Worm (Caenorhabditis elegans) whole organism, L1 larva: ENCODE data around the gene zak-1.

Experiments
- C04F5.9 ChIP-seq: sonication (generic microtip); optimal IDR thresholded peaks from 2 replicates; lab custom pipeline; 2016; ENCODE audit warnings: missing genetic modification characterization, missing compliant biosample characterization
- aha-1 ChIP-seq: fragments of 150-350 bp; optimal IDR thresholded peaks from 2 replicates; lab custom pipeline; 2014; ENCODE audit warnings: missing biosample characterization, missing genetic modification characterization
- alr-1 ChIP-seq: fragments of 200-800 bp; sonication (Bioruptor generic); optimal IDR thresholded peaks from 2 replicates; lab custom pipeline; 2018; ENCODE audit warnings: borderline replicate concordance, mild to moderate bottlenecking, missing genetic modification characterization, missing compliant biosample characterization
- aly-2 ChIP-seq: fragments of 150-350 bp; optimal IDR thresholded peaks from 2 replicates; lab custom pipeline; 2014; ENCODE audit warnings: missing biosample characterization, missing genetic modification characterization
- ama-1 ChIP-seq: fragments of 150-350 bp; optimal IDR thresholded peaks from 2 replicates; lab custom pipeline; 2014
- ceh-82 ChIP-seq, 3 experiments: fragments of 150-350 bp in 1 of 3; sonication (generic microtip) in 2 of 3; optimal IDR thresholded peaks; 2 replicates each; lab custom pipeline; 2014 to 2017; ENCODE audit warnings: missing biosample characterization in 3 of 3, missing genetic modification characterization in 3 of 3
- dpl-1 ChIP-seq, 3 experiments: fragments of 150-350 bp in 2 of 3; sonication (generic microtip) in 1 of 3; optimal IDR thresholded peaks; 2 replicates each; lab custom pipeline; 2014 to 2017; ENCODE audit warnings: missing biosample characterization in 3 of 3, missing genetic modification characterization in 3 of 3, missing genetic modification reagents in 3 of 3
- dsc-1 ChIP-seq: sonication (generic microtip); optimal IDR thresholded peaks from 2 replicates; lab custom pipeline; 2016; ENCODE audit warnings: mild to moderate bottlenecking, missing genetic modification characterization, missing compliant biosample characterization
- efl-1 ChIP-seq, 4 experiments: fragments of 150-350 bp; optimal IDR thresholded peaks in 3 of 4; peaks in 1 of 4; 1 replicate in 1 of 4; 2 replicates in 3 of 4; lab custom pipeline; 2014; ENCODE audit warnings: missing biosample characterization in 2 of 4, missing genetic modification characterization in 2 of 4, missing genetic modification reagents in 2 of 4
- efl-3 ChIP-seq: fragments of 200-800 bp; sonication (Bioruptor generic); optimal IDR thresholded peaks from 2 replicates; lab custom pipeline; 2018; ENCODE audit warnings: mild to moderate bottlenecking, missing genetic modification characterization, missing compliant biosample characterization
- egl-13 ChIP-seq: sonication (generic microtip); optimal IDR thresholded peaks from 2 replicates; lab custom pipeline; 2016; ENCODE audit warnings: missing genotype, missing genetic modification reagents, missing genetic modification characterization, missing compliant biosample characterization
- elt-2 ChIP-seq: sonication (generic microtip); optimal IDR thresholded peaks from 2 replicates; lab custom pipeline; 2016; ENCODE audit warnings: missing genetic modification characterization, mild to moderate bottlenecking, inconsistent platforms, missing compliant biosample characterization, missing genetic modification reagents
- elt-3 ChIP-seq, 6 experiments: fragments of 150-350 bp in 1 of 6; sonication (generic microtip); optimal IDR thresholded peaks; 2 replicates each; lab custom pipeline; 2017 to 2018; ENCODE audit warnings: missing biosample characterization in 6 of 6, missing genetic modification characterization in 6 of 6, inconsistent platforms in 1 of 6
- ets-5 ChIP-seq: fragments of 200-800 bp; sonication (Bioruptor generic); IDR thresholded peaks from 2 replicates; pipeline ENCODE4 v1.3.6; 2022; ENCODE audit warnings: missing genetic modification characterization, missing compliant biosample characterization
- fkh-8 ChIP-seq: sonication (generic microtip); optimal IDR thresholded peaks from 2 replicates; lab custom pipeline; 2016; ENCODE audit warnings: mild to moderate bottlenecking, missing genetic modification characterization, missing compliant biosample characterization
- grh-1 ChIP-seq: fragments of 200-800 bp; sonication (Bioruptor generic); IDR thresholded peaks from 2 replicates; pipeline ENCODE4 v1.3.6; 2022; ENCODE audit warnings: missing genetic modification reagents, missing genetic modification characterization, missing compliant biosample characterization
- hlh-17 ChIP-seq: fragments of 200-800 bp; sonication (Bioruptor generic); optimal IDR thresholded peaks from 2 replicates; lab custom pipeline; 2018; ENCODE audit warnings: missing genetic modification characterization, mild to moderate bottlenecking, missing compliant biosample characterization, moderate library complexity, borderline replicate concordance
- hlh-4 ChIP-seq: sonication (generic microtip); optimal IDR thresholded peaks from 2 replicates; lab custom pipeline; 2016; ENCODE audit warnings: mild to moderate bottlenecking, missing genetic modification characterization, missing compliant biosample characterization
- hpl-2 ChIP-seq: fragments of 150-350 bp; optimal IDR thresholded peaks from 2 replicates; lab custom pipeline; 2014; ENCODE audit warnings: missing biosample characterization, missing genetic modification reagents, missing genetic modification characterization
- irx-1 ChIP-seq: sonication (generic microtip); optimal IDR thresholded peaks from 2 replicates; lab custom pipeline; 2016; ENCODE audit warnings: missing genetic modification characterization, missing compliant biosample characterization
- isw-1 ChIP-seq: fragments of 200-800 bp; sonication (Bioruptor generic); IDR thresholded peaks from 2 replicates; pipeline ENCODE4 v1.3.6; 2022; ENCODE audit warnings: missing genetic modification characterization, missing compliant biosample characterization
- jun-1 ChIP-seq: fragments of 150-350 bp; optimal IDR thresholded peaks from 2 replicates; lab custom pipeline; 2014; ENCODE audit warnings: missing biosample characterization, missing genetic modification reagents, missing genetic modification characterization
- lin-14 ChIP-seq: fragments of 200-800 bp; sonication (Bioruptor generic); optimal IDR thresholded peaks from 2 replicates; lab custom pipeline; 2018; ENCODE audit warnings: mild to moderate bottlenecking, missing genetic modification characterization, moderate library complexity, missing compliant biosample characterization
- lin-35 ChIP-seq, 2 experiments: fragments of 150-350 bp; optimal IDR thresholded peaks; 2 replicates each; lab custom pipeline; 2014; ENCODE audit warnings: missing biosample characterization in 2 of 2, missing genetic modification characterization in 2 of 2, missing genetic modification reagents in 2 of 2
- lin-39 ChIP-seq: fragments of 150-350 bp; optimal IDR thresholded peaks from 2 replicates; lab custom pipeline; 2014; ENCODE audit warnings: missing biosample characterization, missing genetic modification reagents, missing genetic modification characterization
- lir-3 ChIP-seq: sonication (generic microtip); optimal IDR thresholded peaks from 2 replicates; lab custom pipeline; 2016; ENCODE audit warnings: mild to moderate bottlenecking, missing genetic modification characterization, moderate library complexity, missing compliant biosample characterization; ENCODE audit not compliant: poor library complexity
- lsy-2 ChIP-seq, 2 experiments: fragments of 150-350 bp; optimal IDR thresholded peaks; 2 replicates each; lab custom pipeline; 2014; ENCODE audit warnings: missing biosample characterization in 2 of 2, missing genetic modification characterization in 2 of 2
- mab-9 ChIP-seq: fragments of 200-800 bp; sonication (Bioruptor generic); IDR thresholded peaks from 2 replicates; pipeline ENCODE4 v1.3.6; 2022; ENCODE audit warnings: missing genetic modification reagents, missing genetic modification characterization, missing compliant biosample characterization
- mdl-1 ChIP-seq, 2 experiments: fragments of 150-350 bp; optimal IDR thresholded peaks; 2 replicates each; lab custom pipeline; 2014 to 2017; ENCODE audit warnings: missing biosample characterization in 2 of 2, missing genetic modification characterization in 2 of 2, inconsistent platforms in 1 of 2
- mef-2 ChIP-seq: fragments of 150-350 bp; optimal IDR thresholded peaks from 2 replicates; lab custom pipeline; 2014; ENCODE audit warnings: missing biosample characterization, missing genetic modification characterization
- nhr-11 ChIP-seq: fragments of 150-350 bp; optimal IDR thresholded peaks from 2 replicates; lab custom pipeline; 2014; ENCODE audit warnings: missing biosample characterization, missing genetic modification characterization
- nhr-12 ChIP-seq: sonication (generic microtip); optimal IDR thresholded peaks from 2 replicates; lab custom pipeline; 2017; ENCODE audit warnings: missing biosample characterization, missing genetic modification characterization
- nhr-19 ChIP-seq: fragments of 200-800 bp; sonication (Bioruptor generic); conservative IDR thresholded peaks from 2 replicates; pipeline ENCODE4 v1.3.6; 2022; ENCODE audit warnings: missing genetic modification characterization, missing compliant biosample characterization
- nhr-47 ChIP-seq: sonication (generic microtip); optimal IDR thresholded peaks from 2 replicates; lab custom pipeline; 2016; ENCODE audit warnings: mild to moderate bottlenecking, missing genetic modification characterization, moderate library complexity, missing compliant biosample characterization
- nhr-76 ChIP-seq: sonication (generic microtip); optimal IDR thresholded peaks from 2 replicates; lab custom pipeline; 2017; ENCODE audit warnings: missing biosample characterization, missing genetic modification characterization
- nhr-77 ChIP-seq: fragments of 150-350 bp; optimal IDR thresholded peaks from 2 replicates; lab custom pipeline; 2014; ENCODE audit warnings: missing biosample characterization, missing genetic modification characterization
- nhr-84 ChIP-seq: sonication (generic microtip); optimal IDR thresholded peaks from 2 replicates; lab custom pipeline; 2017; ENCODE audit warnings: missing biosample characterization, missing genetic modification characterization
- pag-3 ChIP-seq: sonication (generic microtip); optimal IDR thresholded peaks from 2 replicates; lab custom pipeline; 2017; ENCODE audit warnings: missing genetic modification characterization, mild to moderate bottlenecking, missing compliant biosample characterization, antibody characterized with exemption, borderline replicate concordance; ENCODE audit not compliant: insufficient read depth
- pax-3 ChIP-seq: fragments of 200-800 bp; sonication (Bioruptor generic); optimal IDR thresholded peaks from 2 replicates; lab custom pipeline; 2018; ENCODE audit warnings: mild to moderate bottlenecking, missing genetic modification characterization, moderate library complexity, missing compliant biosample characterization
- snpc-4 ChIP-seq: fragments of 150-350 bp; optimal IDR thresholded peaks from 2 replicates; lab custom pipeline; 2014; ENCODE audit warnings: missing biosample characterization, missing genetic modification characterization
- snu-23 ChIP-seq: sonication (generic microtip); optimal IDR thresholded peaks from 2 replicates; lab custom pipeline; 2016; ENCODE audit warnings: missing genetic modification characterization, missing compliant biosample characterization
- sox-4 ChIP-seq: sonication (generic microtip); optimal IDR thresholded peaks from 2 replicates; lab custom pipeline; 2016; ENCODE audit warnings: missing genetic modification characterization, missing compliant biosample characterization
- sptf-1 ChIP-seq: fragments of 150-350 bp; optimal IDR thresholded peaks from 2 replicates; lab custom pipeline; 2014; ENCODE audit warnings: missing biosample characterization, missing genetic modification characterization
- sup-37 ChIP-seq: fragments of 200-800 bp; sonication (Bioruptor generic); optimal IDR thresholded peaks from 2 replicates; lab custom pipeline; 2018; ENCODE audit warnings: mild to moderate bottlenecking, missing genetic modification characterization, missing compliant biosample characterization
- swsn-7 ChIP-seq: sonication (generic microtip); optimal IDR thresholded peaks from 2 replicates; lab custom pipeline; 2016; ENCODE audit warnings: missing genetic modification characterization, missing compliant biosample characterization
- tbx-2 ChIP-seq: sonication (generic microtip); optimal IDR thresholded peaks from 2 replicates; lab custom pipeline; 2016; ENCODE audit warnings: missing genetic modification characterization, missing compliant biosample characterization
- tlp-1 ChIP-seq: fragments of 150-350 bp; optimal IDR thresholded peaks from 2 replicates; lab custom pipeline; 2014; ENCODE audit warnings: missing biosample characterization, missing genetic modification characterization
- xbp-1 ChIP-seq: sonication (generic microtip); optimal IDR thresholded peaks from 2 replicates; lab custom pipeline; 2016; ENCODE audit warnings: missing genetic modification characterization, missing compliant biosample characterization
- zip-4 ChIP-seq: fragments of 200-800 bp; sonication (Bioruptor generic); optimal IDR thresholded peaks from 2 replicates; lab custom pipeline; 2018; ENCODE audit warnings: mild to moderate bottlenecking, missing genetic modification characterization, moderate library complexity, missing compliant biosample characterization
- ztf-11 ChIP-seq, 2 experiments: sonication (generic microtip); optimal IDR thresholded peaks; 2 replicates each; lab custom pipeline; 2016 to 2017; ENCODE audit warnings: missing genetic modification characterization in 2 of 2, missing biosample characterization in 1 of 2, missing compliant biosample characterization in 1 of 2

The zak-1 gene

DNA sequence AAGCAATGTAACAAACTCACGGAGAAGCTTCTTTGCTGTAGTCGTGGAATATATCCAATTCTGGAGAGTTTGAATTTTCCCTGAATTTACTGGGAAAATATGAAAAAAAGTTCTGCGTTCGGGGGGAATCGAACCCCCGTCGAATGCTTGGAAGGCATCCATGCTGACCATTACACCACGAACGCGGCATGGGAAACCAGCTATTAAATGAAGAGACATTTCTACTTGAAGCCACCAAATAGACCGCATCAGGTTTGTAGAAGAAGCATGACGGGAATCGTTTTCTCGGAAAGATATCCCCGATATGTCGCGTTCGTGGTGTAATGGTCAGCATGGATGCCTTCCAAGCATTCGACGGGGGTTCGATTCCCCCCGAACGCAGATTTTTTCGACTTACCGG is 31.9 kb upstream of the zak-1 start (continued):
- no peak for TF ChIP-seq pag-3 (tag; lab: Kevin White, UChicago)
- TF ChIP-seq, all 84 proteins: peak for 15

DNA sequence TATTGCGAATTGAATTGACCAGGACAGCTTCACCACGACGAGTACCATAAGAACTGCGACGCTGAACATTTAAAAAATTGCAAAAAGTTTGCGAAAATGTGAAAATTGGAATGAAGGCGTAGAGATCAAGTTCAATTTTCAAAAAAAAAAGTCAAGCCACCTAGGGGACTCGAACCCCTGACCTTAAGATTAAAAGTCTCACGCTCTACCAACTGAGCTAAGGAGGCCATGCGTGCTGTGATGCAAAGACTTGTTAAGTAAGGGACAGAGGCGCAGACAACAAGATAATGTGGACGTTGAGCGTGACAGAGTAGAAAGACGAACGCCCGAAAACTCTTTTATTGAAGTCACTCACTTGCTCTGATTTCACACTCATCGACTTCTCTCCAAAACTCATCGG is 31.0 kb upstream of the zak-1 start:
- TF ChIP-seq lin-35 (GFP tag; optimal IDR thresholded peaks at IDR 0.05; lab: Kevin White, UChicago) (peak; percentile 58 to 80), nhr-76 (no peak), tbx-2 (tag; lab: Kevin White, UChicago) (peak; percentile 40), nhr-12 (no peak), elt-3 (tag; optimal IDR thresholded peaks at IDR 0.05; lab: Kevin White, UChicago) (peak in 1 of 6 experiments; percentile 31), efl-1 (optimal IDR thresholded peaks at IDR 0.05; lab: Kevin White, UChicago) (peak; percentile 50 to 71), efl-1 (GFP tag; optimal IDR thresholded peaks at IDR 0.05 in 1 of 2; lab: Kevin White, UChicago) (peak; percentile 60 to 96), aly-2 (tag; lab: Kevin White, UChicago) (peak; percentile 56), xbp-1 (tag; lab: Kevin White, UChicago) (peak; percentile 56), sox-4 (tag; lab: Kevin White, UChicago) (no peak), grh-1 (peak; percentile 20; the same call in 1 of the 2 replicates), hpl-2 (no peak), mef-2 (tag; lab: Kevin White, UChicago) (no peak), pax-3 (tag; lab: Kevin White, UChicago) (no peak), fkh-8 (tag; lab: Kevin White, UChicago) (peak; percentile 44), C04F5.9 (tag; lab: Kevin White, UChicago) (peak; percentile 45), nhr-47 (tag; lab: Kevin White, UChicago) (peak; percentile 75), snu-23 (GFP tag; lab: Kevin White, UChicago) (peak; percentile 81), jun-1 (peak; percentile 21), zip-4 (GFP tag; lab: Kevin White, UChicago) (no peak), snpc-4 (tag; lab: Kevin White, UChicago) (no peak), aha-1 (tag; lab: Kevin White, UChicago) (no peak), sptf-1 (no peak), elt-2 (tag; lab: Kevin White, UChicago) (no peak), nhr-77 (peak; percentile 36), lsy-2 (tag; optimal IDR thresholded peaks at IDR 0.05; lab: Kevin White, UChicago) (peak; percentile 59 to 75), ama-1 (lab: Kevin White, UChicago) (no peak), ceh-82 (tag; optimal IDR thresholded peaks at IDR 0.05; lab: Kevin White, UChicago) (peak; percentile 53 to 65 (median 59)), hlh-17 (GFP tag; lab: Kevin White, UChicago) (no peak), tlp-1 (no peak), mdl-1 (tag; optimal IDR thresholded peaks at IDR 0.05; lab: Kevin White, UChicago) (peak in 1 of 2 experiments; percentile 65), nhr-19 (GFP tag; lab: Robert Waterston, UW) (peak; percentile 70), lin-14 (GFP tag; lab: Kevin White, UChicago) (peak; percentile 58), nhr-11 (tag; lab: Kevin White, UChicago) (no peak), mab-9 (GFP tag; lab: Robert Waterston, UW) (no peak), egl-13 (tag; lab: Kevin White, UChicago) (no peak), dpl-1 (GFP tag; optimal IDR thresholded peaks at IDR 0.05; lab: Kevin White, UChicago) (peak; percentile 39 to 71 (median 61)), alr-1 (no peak), irx-1 (peak; percentile 4), ets-5 (no peak), ztf-11 (tag; optimal IDR thresholded peaks at IDR 0.05; lab: Kevin White, UChicago) (no peak), efl-3 (GFP tag; lab: Kevin White, UChicago) (no peak), lin-39 (tag; lab: Kevin White, UChicago) (no peak), dsc-1 (peak; percentile 63), lir-3 (tag; lab: Kevin White, UChicago) (peak; percentile 62), isw-1 (GFP tag; lab: Robert Waterston, UW) (peak; percentile 12; the same call in 1 of the 2 replicates), hlh-4 (no peak), swsn-7 (tag; lab: Kevin White, UChicago) (peak; percentile 70), nhr-84 (tag; lab: Kevin White, UChicago) (no peak), sup-37 (GFP tag; lab: Kevin White, UChicago) (no peak)
